Worm (Caenorhabditis elegans) whole organism, late embryonic: ENCODE data around the gene Y54G11A.4.
A peak's percentile ranks its signal among the peaks of the same experiment; 100 is the strongest.

ENCODE experiments used
- C38D4.7 ChIP-seq: fragments of 200-800 bp; sonication (Bioruptor generic); optimal IDR thresholded peaks from 2 replicates; lab custom pipeline; 2018; ENCODE audit warnings: mild to moderate bottlenecking, missing genetic modification characterization, moderate library complexity, missing compliant biosample characterization
- F13H6.1 ChIP-seq: sonication (generic microtip); optimal IDR thresholded peaks from 2 replicates; lab custom pipeline; 2016; ENCODE audit warnings: missing genetic modification characterization, missing compliant biosample characterization
- K02D7.2 ChIP-seq: sonication (generic microtip); optimal IDR thresholded peaks from 2 replicates; lab custom pipeline; 2017; ENCODE audit warnings: mild to moderate bottlenecking, missing genetic modification characterization, missing compliant biosample characterization
- K09A11.1 ChIP-seq: sonication (generic microtip); optimal IDR thresholded peaks from 2 replicates; lab custom pipeline; 2017; ENCODE audit warnings: antibody characterized with exemption, mild to moderate bottlenecking, missing genetic modification characterization, missing compliant biosample characterization; ENCODE audit not compliant: insufficient read depth
- T23F11.4 ChIP-seq: fragments of 200-800 bp; sonication (Bioruptor generic); optimal IDR thresholded peaks from 2 replicates; lab custom pipeline; 2018; ENCODE audit warnings: mild to moderate bottlenecking, missing genetic modification characterization, missing compliant biosample characterization
- ahr-1 ChIP-seq: sonication (generic microtip); optimal IDR thresholded peaks from 2 replicates; lab custom pipeline; 2016; ENCODE audit warnings: missing genetic modification characterization, missing compliant biosample characterization
- ama-1 ChIP-seq: fragments of 150-350 bp; optimal IDR thresholded peaks from 2 replicates; lab custom pipeline; 2014
- ceh-18 ChIP-seq: sonication (generic microtip); optimal IDR thresholded peaks from 2 replicates; lab custom pipeline; 2016; ENCODE audit warnings: missing genetic modification characterization, missing compliant biosample characterization
- ceh-19 ChIP-seq: fragments of 200-800 bp; sonication (Bioruptor generic); optimal IDR thresholded peaks from 2 replicates; lab custom pipeline; 2018; ENCODE audit warnings: mild to moderate bottlenecking, missing genetic modification characterization, missing compliant biosample characterization
- ceh-2 ChIP-seq: sonication (generic microtip); optimal IDR thresholded peaks from 2 replicates; lab custom pipeline; 2016; ENCODE audit warnings: missing genotype, missing genetic modification characterization, missing compliant biosample characterization
- ceh-22 ChIP-seq: sonication (generic microtip); optimal IDR thresholded peaks from 2 replicates; lab custom pipeline; 2017; ENCODE audit warnings: missing biosample characterization, missing genetic modification characterization
- ceh-30 ChIP-seq: fragments of 150-350 bp; optimal IDR thresholded peaks from 2 replicates; lab custom pipeline; 2014; ENCODE audit warnings: missing biosample characterization, missing genetic modification characterization
- ceh-45 ChIP-seq: fragments of 200-800 bp; sonication (Bioruptor generic); IDR thresholded peaks from 2 replicates; pipeline ENCODE4 v1.3.6; 2022; ENCODE audit warnings: missing genetic modification reagents, missing genetic modification characterization, missing compliant biosample characterization
- ceh-48 ChIP-seq: sonication (generic microtip); optimal IDR thresholded peaks from 2 replicates; lab custom pipeline; 2016; ENCODE audit warnings: missing genetic modification characterization, inconsistent platforms, missing compliant biosample characterization
- ceh-6 ChIP-seq: fragments of 200-800 bp; sonication (Bioruptor generic); optimal IDR thresholded peaks from 2 replicates; lab custom pipeline; 2018; ENCODE audit warnings: mild to moderate bottlenecking, missing genetic modification characterization, missing compliant biosample characterization
- che-1 ChIP-seq: sonication (generic microtip); optimal IDR thresholded peaks from 2 replicates; lab custom pipeline; 2016; ENCODE audit warnings: mild to moderate bottlenecking, missing genetic modification characterization, missing compliant biosample characterization
- dve-1 ChIP-seq: sonication (generic microtip); optimal IDR thresholded peaks from 2 replicates; lab custom pipeline; 2017; ENCODE audit warnings: antibody characterized with exemption, mild to moderate bottlenecking, missing genetic modification characterization, missing compliant biosample characterization
- elt-2 ChIP-seq: sonication (generic microtip); optimal IDR thresholded peaks from 2 replicates; lab custom pipeline; 2016; ENCODE audit warnings: missing genetic modification reagents, missing genetic modification characterization, missing compliant biosample characterization
- elt-4 ChIP-seq: sonication (generic microtip); optimal IDR thresholded peaks from 2 replicates; lab custom pipeline; 2016; ENCODE audit warnings: missing genetic modification characterization, missing compliant biosample characterization
- fkh-10 ChIP-seq: fragments of 150-350 bp; optimal IDR thresholded peaks from 2 replicates; lab custom pipeline; 2014; ENCODE audit warnings: missing biosample characterization, missing genetic modification reagents, missing genetic modification characterization
- gmeb-2 ChIP-seq: sonication (generic microtip); optimal IDR thresholded peaks from 2 replicates; lab custom pipeline; 2016; ENCODE audit warnings: missing genetic modification characterization, inconsistent platforms, missing compliant biosample characterization
- hlh-13 ChIP-seq: fragments of 200-800 bp; sonication (Bioruptor generic); optimal IDR thresholded peaks from 2 replicates; lab custom pipeline; 2018; ENCODE audit warnings: mild to moderate bottlenecking, missing genetic modification characterization, missing compliant biosample characterization
- hlh-15 ChIP-seq: sonication (generic microtip); optimal IDR thresholded peaks from 2 replicates; lab custom pipeline; 2016; ENCODE audit warnings: missing genetic modification characterization, missing compliant biosample characterization
- hlh-30 ChIP-seq: sonication (generic microtip); optimal IDR thresholded peaks from 2 replicates; lab custom pipeline; 2017; ENCODE audit warnings: antibody characterized with exemption, missing genetic modification characterization, missing compliant biosample characterization; ENCODE audit not compliant: insufficient read depth
- hlh-8 ChIP-seq: sonication (generic microtip); optimal IDR thresholded peaks from 2 replicates; lab custom pipeline; 2016; ENCODE audit warnings: missing genotype, missing genetic modification characterization, missing compliant biosample characterization
- lim-6 ChIP-seq: sonication (generic microtip); optimal IDR thresholded peaks from 2 replicates; lab custom pipeline; 2016; ENCODE audit warnings: missing genetic modification characterization, missing compliant biosample characterization
- lin-11 ChIP-seq: fragments of 200-800 bp; sonication (Bioruptor generic); optimal IDR thresholded peaks from 2 replicates; lab custom pipeline; 2018; ENCODE audit warnings: mild to moderate bottlenecking, missing genetic modification characterization, missing compliant biosample characterization
- mec-3 ChIP-seq: sonication (generic microtip); optimal IDR thresholded peaks from 2 replicates; lab custom pipeline; 2016; ENCODE audit warnings: borderline replicate concordance, missing genetic modification characterization, missing compliant biosample characterization
- nfya-1 ChIP-seq: sonication (generic microtip); optimal IDR thresholded peaks from 2 replicates; lab custom pipeline; 2017; ENCODE audit warnings: missing genetic modification characterization, mild to moderate bottlenecking, missing compliant biosample characterization, antibody characterized with exemption, moderate library complexity
- nhr-11 ChIP-seq: fragments of 150-350 bp; optimal IDR thresholded peaks from 2 replicates; lab custom pipeline; 2014; ENCODE audit warnings: missing biosample characterization, missing genetic modification characterization
- npax-4 ChIP-seq: sonication (generic microtip); optimal IDR thresholded peaks from 2 replicates; lab custom pipeline; 2016; ENCODE audit warnings: missing genetic modification characterization, missing compliant biosample characterization
- pax-1 ChIP-seq: fragments of 150-350 bp; optimal IDR thresholded peaks from 2 replicates; lab custom pipeline; 2014; ENCODE audit warnings: missing biosample characterization, missing genetic modification characterization
- pha-2 ChIP-seq: sonication (generic microtip); optimal IDR thresholded peaks from 2 replicates; lab custom pipeline; 2017; ENCODE audit warnings: mild to moderate bottlenecking, missing genetic modification characterization, missing compliant biosample characterization
- pha-4 ChIP-seq: fragments of 150-350 bp; optimal IDR thresholded peaks from 2 replicates; lab custom pipeline; 2018; ENCODE audit warnings: missing biosample characterization, missing genetic modification reagents, missing genetic modification characterization
- ref-2 ChIP-seq: sonication (generic microtip); optimal IDR thresholded peaks from 2 replicates; lab custom pipeline; 2016; ENCODE audit warnings: missing genetic modification characterization, missing compliant biosample characterization
- sdc-2 ChIP-seq: sonication (generic microtip); optimal IDR thresholded peaks from 2 replicates; lab custom pipeline; 2016; ENCODE audit warnings: missing genotype, missing genetic modification characterization, missing compliant biosample characterization
- sox-2 ChIP-seq: fragments of 200-800 bp; sonication (Bioruptor generic); IDR thresholded peaks from 2 replicates; pipeline ENCODE4 v1.3.6; 2022; ENCODE audit warnings: missing genetic modification reagents, missing genetic modification characterization, missing compliant biosample characterization
- sox-4 ChIP-seq: sonication (generic microtip); optimal IDR thresholded peaks from 2 replicates; lab custom pipeline; 2017; ENCODE audit warnings: mild to moderate bottlenecking, missing genetic modification characterization, inconsistent platforms, missing compliant biosample characterization
- tbx-2 ChIP-seq: sonication (generic microtip); optimal IDR thresholded peaks from 2 replicates; lab custom pipeline; 2016; ENCODE audit warnings: missing genetic modification characterization, missing compliant biosample characterization
- ttx-3 ChIP-seq: sonication (generic microtip); optimal IDR thresholded peaks from 2 replicates; lab custom pipeline; 2016; ENCODE audit warnings: missing genetic modification reagents, missing genetic modification characterization, missing compliant biosample characterization
- unc-3 ChIP-seq, 2 experiments: fragments of 200-800 bp in 1 of 2; sonication (Bioruptor generic) in 1 of 2; sonication (generic microtip) in 1 of 2; conservative IDR thresholded peaks in 1 of 2; optimal IDR thresholded peaks in 1 of 2; 2 replicates each; pipeline versions ENCODE4 v1.3.6 to Lab custom; 2016 to 2022; ENCODE audit warnings: missing compliant biosample characterization in 2 of 2, missing genetic modification characterization in 2 of 2, missing genetic modification reagents in 1 of 2
- unc-42 ChIP-seq: sonication (generic microtip); optimal IDR thresholded peaks from 2 replicates; lab custom pipeline; 2016; ENCODE audit warnings: missing genotype, missing genetic modification characterization, missing compliant biosample characterization
- unc-55 ChIP-seq: sonication (generic microtip); optimal IDR thresholded peaks from 2 replicates; lab custom pipeline; 2017; ENCODE audit warnings: missing biosample characterization, missing genetic modification reagents, missing genetic modification characterization
- unc-86 ChIP-seq: sonication (generic microtip); optimal IDR thresholded peaks from 2 replicates; lab custom pipeline; 2016; ENCODE audit warnings: missing genetic modification characterization, missing compliant biosample characterization
- ztf-16 ChIP-seq: sonication (generic microtip); optimal IDR thresholded peaks from 2 replicates; lab custom pipeline; 2017; ENCODE audit warnings: missing genetic modification characterization, missing compliant biosample characterization

The Y54G11A.4 gene

DNA sequence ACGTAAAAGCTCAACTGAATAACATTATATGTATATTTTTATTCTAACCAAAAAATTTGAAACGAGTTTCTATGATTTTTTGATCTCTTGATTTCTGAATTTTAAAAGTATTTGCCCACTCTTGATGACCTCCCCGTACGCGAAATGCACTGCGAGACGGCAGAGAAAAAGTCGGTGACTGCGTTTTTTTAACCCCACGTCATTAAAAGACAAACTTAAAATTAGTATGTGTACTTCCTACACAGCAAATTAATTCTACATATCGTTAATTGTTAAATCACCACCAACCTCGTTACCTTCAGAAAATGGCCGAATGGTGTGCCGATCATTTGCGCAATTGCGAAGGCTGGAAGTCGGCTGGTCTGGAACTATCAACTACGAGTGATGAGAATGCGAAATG lies at the start of gene Y54G11A.4:
Gene Y54G11A.4 (plus strand): TSS at position 301 of the 400 bp plus-strand sequence.
- TF ChIP-seq ceh-22 (tag; lab: Kevin White, UChicago) (no peak), ceh-30 (no peak), ztf-16 (no peak), hlh-30 (tag; lab: Kevin White, UChicago) (no peak), nfya-1 (no peak), sox-4 (tag; lab: Kevin White, UChicago) (no peak), che-1 (tag; lab: Kevin White, UChicago) (no peak), ama-1 (lab: Kevin White, UChicago) (no peak), F13H6.1 (tag; lab: Kevin White, UChicago) (no peak), K09A11.1 (tag; lab: Kevin White, UChicago) (no peak), unc-86 (tag; lab: Kevin White, UChicago) (no peak), pax-1 (tag; lab: Kevin White, UChicago) (no peak), sox-2 (GFP tag; lab: Robert Waterston, UW) (no peak), ceh-2 (tag; lab: Kevin White, UChicago) (no peak), fkh-10 (GFP tag; lab: Kevin White, UChicago) (no peak), ref-2 (tag; lab: Kevin White, UChicago) (no peak), pha-4 (no peak), lim-6 (tag; lab: Kevin White, UChicago) (no peak), ahr-1 (tag; lab: Kevin White, UChicago) (no peak), unc-42 (tag; lab: Kevin White, UChicago) (no peak)
- TF ChIP-seq, all 69 proteins: peak for 0

DNA sequence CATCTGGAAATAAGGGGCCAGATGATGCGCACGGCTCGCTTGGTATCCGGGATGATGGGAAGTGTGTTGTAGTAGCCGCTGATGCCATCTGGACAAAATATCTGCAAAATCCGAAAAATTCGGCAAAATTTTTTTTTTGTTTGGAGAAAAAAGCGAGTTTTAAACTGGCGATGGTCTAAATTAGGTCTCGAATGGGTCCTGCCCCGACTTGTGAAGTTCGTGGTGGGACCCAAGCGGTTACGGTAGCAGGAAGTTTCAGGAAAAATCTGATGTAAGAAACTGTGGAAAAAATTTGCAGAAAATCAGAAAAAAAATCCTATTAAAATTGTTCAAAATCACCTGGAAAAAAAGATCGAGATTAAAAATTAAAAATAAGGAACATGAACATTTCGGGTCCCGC lies 49.1 kb upstream of the Y54G11A.4 start, which contains the start of gene jmjd-2:
Gene jmjd-2 (minus strand): TSS at position 101 of the 400 bp plus-strand sequence.
- TF ChIP-seq ztf-16 (no peak), K09A11.1 (tag; lab: Kevin White, UChicago) (no peak), ceh-45 (no peak), ceh-22 (tag; lab: Kevin White, UChicago) (no peak), dve-1 (tag; lab: Kevin White, UChicago) (no peak), elt-4 (no peak), ceh-48 (no peak), nhr-11 (tag; lab: Kevin White, UChicago) (no peak), nfya-1 (no peak), ceh-2 (tag; lab: Kevin White, UChicago) (no peak), hlh-8 (tag; lab: Kevin White, UChicago) (no peak), ceh-6 (GFP tag; lab: Kevin White, UChicago) (no peak), tbx-2 (tag; lab: Kevin White, UChicago) (no peak), gmeb-2 (no peak), unc-86 (tag; lab: Kevin White, UChicago) (no peak), sox-2 (GFP tag; lab: Robert Waterston, UW) (no peak), K02D7.2 (no peak), pha-2 (tag; lab: Kevin White, UChicago) (no peak)

DNA sequence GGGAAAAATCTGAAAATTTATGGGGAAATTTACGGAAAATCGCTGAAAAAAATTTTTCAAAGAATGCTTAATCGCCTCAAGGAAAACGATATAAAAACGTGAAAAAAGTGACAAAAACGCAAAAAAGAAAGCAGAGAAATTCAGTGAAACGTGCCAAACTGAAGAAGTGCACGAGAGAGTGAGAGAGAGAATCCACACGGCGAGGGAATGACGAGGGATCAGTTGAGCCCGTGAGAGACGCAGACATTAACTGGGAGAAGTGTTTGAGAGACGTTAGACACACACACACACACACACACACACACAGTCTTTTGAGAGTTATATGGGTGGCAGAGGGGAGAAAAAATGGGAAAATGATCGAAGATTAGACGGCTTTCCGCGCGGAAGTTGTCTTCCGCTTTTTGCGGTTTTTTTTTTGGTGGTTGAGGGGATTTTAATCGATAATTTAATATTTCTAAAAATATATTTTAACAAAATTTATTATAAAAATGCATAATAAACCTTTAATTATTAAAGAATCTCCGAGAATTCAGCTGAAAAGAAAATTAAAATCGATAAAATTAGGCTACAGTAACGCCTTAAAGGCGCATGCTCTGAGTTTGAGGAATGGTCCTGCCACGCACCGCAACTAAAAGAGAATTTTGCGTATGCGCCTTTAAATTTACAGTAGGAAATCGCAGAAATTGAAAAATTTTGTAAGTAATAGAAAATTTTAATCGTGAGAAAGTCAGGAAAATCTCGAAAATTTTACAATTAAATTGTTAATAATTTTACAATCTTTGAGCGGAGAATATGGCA lies 48.0 kb upstream of the Y54G11A.4 start:
- TF ChIP-seq hlh-8 (tag; lab: Kevin White, UChicago) (no peak), F13H6.1 (tag; lab: Kevin White, UChicago) (no peak), ceh-2 (tag; lab: Kevin White, UChicago) (peak; percentile 4), K09A11.1 (tag; lab: Kevin White, UChicago) (no peak), lin-11 (tag; lab: Kevin White, UChicago) (no peak), pax-1 (tag; lab: Kevin White, UChicago) (peak; percentile 45), sdc-2 (tag; lab: Kevin White, UChicago) (no peak), nfya-1 (peak; percentile 62), ceh-19 (no peak), hlh-13 (GFP tag; lab: Kevin White, UChicago) (no peak), T23F11.4 (GFP tag; lab: Kevin White, UChicago) (no peak), hlh-15 (no peak), ceh-45 (no peak), ztf-16 (no peak), mec-3 (tag; lab: Kevin White, UChicago) (no peak), ceh-18 (tag; lab: Kevin White, UChicago) (peak; percentile 22), pha-4 (no peak), C38D4.7 (GFP tag; lab: Kevin White, UChicago) (no peak), dve-1 (tag; lab: Kevin White, UChicago) (peak; percentile 33), elt-2 (tag; lab: Kevin White, UChicago) (no peak), tbx-2 (tag; lab: Kevin White, UChicago) (peak; percentile 28), ttx-3 (tag; lab: Kevin White, UChicago) (no peak), unc-3 (GFP tag; conservative IDR thresholded peaks at IDR 0.05; lab: Robert Waterston, UW) (no peak), unc-3 (tag; optimal IDR thresholded peaks at IDR 0.05; lab: Kevin White, UChicago) (no peak), ceh-48 (no peak), npax-4 (tag; lab: Kevin White, UChicago) (no peak), unc-55 (GFP tag; lab: Kevin White, UChicago) (peak; percentile 66)
